Fruit fly (Drosophila melanogaster) whole organism: ENCODE measurements around the gene Mct1.

Experiments used
- CG8478 ChIP-seq: fragments of >200 bp; optimal IDR thresholded peaks from 2 replicates; lab custom pipeline; 2018; ENCODE audit warnings: inconsistent platforms
- Dll ChIP-seq: fragments of >200 bp; optimal IDR thresholded peaks from 2 replicates; lab custom pipeline; 2017
- EcR ChIP-seq, 2 experiments: fragments of >200 bp; optimal IDR thresholded peaks; 2 replicates each; lab custom pipeline; 2017; ENCODE audit warnings: missing biosample characterization in 2 of 2, missing genetic modification characterization in 2 of 2, missing genetic modification reagents in 2 of 2
- pan ChIP-seq: fragments of >200 bp; optimal IDR thresholded peaks from 2 replicates; lab custom pipeline; 2017
- usp ChIP-seq: fragments of >200 bp; optimal IDR thresholded peaks from 2 replicates; lab custom pipeline; 2017; ENCODE audit warnings: missing biosample characterization, missing genetic modification characterization, mixed read lengths

dm6 chrX:2162130-2162907, 26.7 kb upstream of the Mct1 start, which contains the start of the genes Cyp4d1 and CG3630:
- TF ChIP-seq pan (lab: Kevin White, UChicago) (no peak), CG8478 (lab: Kevin White, UChicago) (no peak), Dll (lab: Kevin White, UChicago) (no peak), usp (GFP tag; lab: Kevin White, UChicago) (no peak), EcR (GFP tag; optimal IDR thresholded peaks at IDR 0.05; lab: Kevin White, UChicago) (no peak)
